Worm (Caenorhabditis elegans) whole organism, L3 larva: ENCODE measurements around the gene srz-82.

ENCODE experiments used
- ama-1 ChIP-seq: fragments of 150-350 bp; optimal IDR thresholded peaks from 2 replicates; lab custom pipeline; 2018
- daf-12 ChIP-seq: fragments of 150-350 bp; optimal IDR thresholded peaks from 2 replicates; lab custom pipeline; 2014; ENCODE audit warnings: missing biosample characterization, missing genetic modification reagents, missing genetic modification characterization
- elt-1 ChIP-seq: fragments of 150-350 bp; optimal IDR thresholded peaks from 2 replicates; lab custom pipeline; 2014; ENCODE audit warnings: missing biosample characterization, missing genetic modification characterization
- elt-3 ChIP-seq, 3 experiments: fragments of 150-350 bp in 1 of 3; sonication (generic microtip) in 2 of 3; optimal IDR thresholded peaks; 2 replicates in 2 of 3; 4 replicates in 1 of 3; lab custom pipeline; 2014 to 2017; ENCODE audit warnings: missing biosample characterization in 3 of 3, missing genetic modification characterization in 3 of 3
- fos-1 ChIP-seq: fragments of 150-350 bp; optimal IDR thresholded peaks from 2 replicates; lab custom pipeline; 2014; ENCODE audit warnings: missing biosample characterization, missing genetic modification characterization
- hmg-11 ChIP-seq: sonication (generic microtip); optimal IDR thresholded peaks from 2 replicates; lab custom pipeline; 2016; ENCODE audit warnings: missing genetic modification characterization, missing compliant biosample characterization
- nhr-11 ChIP-seq: fragments of 150-350 bp; optimal IDR thresholded peaks from 2 replicates; lab custom pipeline; 2014; ENCODE audit warnings: missing biosample characterization, missing genetic modification characterization
- nhr-12 ChIP-seq: fragments of 150-350 bp; optimal IDR thresholded peaks from 2 replicates; lab custom pipeline; 2014; ENCODE audit warnings: missing biosample characterization, missing genetic modification characterization
- nhr-76 ChIP-seq: fragments of 150-350 bp; sonication (generic microtip); optimal IDR thresholded peaks from 5 replicates; lab custom pipeline; 2014; ENCODE audit warnings: missing biosample characterization, missing genetic modification characterization
- skn-1 ChIP-seq: fragments of 150-350 bp; optimal IDR thresholded peaks from 2 replicates; lab custom pipeline; 2014; ENCODE audit warnings: missing biosample characterization, missing genetic modification characterization
- snpc-4 ChIP-seq: fragments of 150-350 bp; optimal IDR thresholded peaks from 2 replicates; lab custom pipeline; 2014; ENCODE audit warnings: missing biosample characterization, missing genetic modification characterization
- ztf-4 ChIP-seq: fragments of 150-350 bp; optimal IDR thresholded peaks from 2 replicates; lab custom pipeline; 2014; ENCODE audit warnings: missing biosample characterization, missing genetic modification characterization

DNA sequence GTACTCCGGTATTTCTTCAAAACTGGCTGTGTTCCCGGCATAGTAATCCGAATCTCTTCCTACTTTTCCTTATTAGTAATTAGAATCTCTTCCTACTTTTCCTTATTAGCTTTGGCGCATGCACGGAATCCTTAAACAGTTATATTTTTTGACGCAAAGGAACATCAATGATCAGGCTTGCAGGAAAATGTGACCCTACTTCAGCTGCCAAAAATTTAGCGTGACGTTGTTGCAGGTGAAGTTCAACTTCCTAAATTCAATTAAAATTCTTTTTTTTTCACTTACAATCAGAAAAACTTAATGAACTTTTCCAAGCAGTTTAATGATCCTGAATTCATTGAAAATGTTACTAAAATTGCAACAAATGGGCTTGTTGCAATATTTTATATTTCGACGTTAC is 10.6 kb downstream of the srz-82 start, which contains the start of gene srz-79:
- TF ChIP-seq hmg-11 (tag; lab: Kevin White, UChicago) (no peak), nhr-76 (tag; lab: Kevin White, UChicago) (no peak), elt-1 (tag; lab: Kevin White, UChicago) (no peak), nhr-11 (tag; lab: Kevin White, UChicago) (no peak), snpc-4 (tag; lab: Kevin White, UChicago) (no peak), fos-1 (tag; lab: Kevin White, UChicago) (no peak), elt-3 (tag; optimal IDR thresholded peaks at IDR 0.05; lab: Kevin White, UChicago) (no peak), ama-1 (lab: Kevin White, UChicago) (no peak), daf-12 (tag; lab: Kevin White, UChicago) (no peak), skn-1 (tag; lab: Kevin White, UChicago) (no peak), nhr-12 (tag; lab: Kevin White, UChicago) (no peak), ztf-4 (tag; lab: Kevin White, UChicago) (no peak)
